Worm (Caenorhabditis elegans) whole organism, young adult: Measurements from ENCODE around the gene acdh-8.
A peak's percentile ranks its signal among the peaks of the same experiment; 100 is the strongest.

ENCODE experiments used
- B0019.2 ChIP-seq: fragments of 200-800 bp; sonication (Bioruptor generic); conservative IDR thresholded peaks from 2 replicates; pipeline ENCODE4 v1.3.6; 2022; ENCODE audit warnings: missing genetic modification reagents, missing genetic modification characterization, missing compliant biosample characterization
- C06A6.2 ChIP-seq: fragments of 200-800 bp; sonication (Bioruptor generic); conservative IDR thresholded peaks from 2 replicates; pipeline ENCODE4 v1.3.6; 2022; ENCODE audit warnings: missing genetic modification characterization, missing compliant biosample characterization
- F33H1.4 ChIP-seq: fragments of 200-800 bp; sonication (Bioruptor generic); IDR thresholded peaks from 2 replicates; pipeline ENCODE4 v1.3.6; 2022; ENCODE audit warnings: missing genetic modification reagents, missing genetic modification characterization, missing compliant biosample characterization
- F49E8.2 ChIP-seq: sonication (generic microtip); optimal IDR thresholded peaks from 3 replicates; lab custom pipeline; 2017; ENCODE audit warnings: missing genetic modification characterization, mild to moderate bottlenecking, missing compliant biosample characterization, antibody characterized with exemption, moderate library complexity; ENCODE audit not compliant: insufficient read depth
- T07F8.4 ChIP-seq: sonication (generic microtip); optimal IDR thresholded peaks from 2 replicates; lab custom pipeline; 2016; ENCODE audit warnings: mild to moderate bottlenecking, missing genetic modification characterization, moderate library complexity, missing compliant biosample characterization
- T26A5.8 ChIP-seq: sonication (generic microtip); optimal IDR thresholded peaks from 2 replicates; lab custom pipeline; 2016; ENCODE audit warnings: missing genetic modification characterization, missing compliant biosample characterization
- Y53F4B.3 ChIP-seq: fragments of 200-800 bp; sonication (Bioruptor generic); IDR thresholded peaks from 2 replicates; pipeline ENCODE4 v1.3.6; 2022; ENCODE audit warnings: missing genetic modification reagents, missing genetic modification characterization, missing compliant biosample characterization
- Y56A3A.18 ChIP-seq: fragments of 200-800 bp; sonication (Bioruptor generic); IDR thresholded peaks from 2 replicates; pipeline ENCODE4 v1.3.6; 2022; ENCODE audit warnings: missing genetic modification reagents, missing genetic modification characterization, missing compliant biosample characterization
- Y79H2A.3 ChIP-seq: fragments of 200-800 bp; sonication (Bioruptor generic); conservative IDR thresholded peaks from 2 replicates; pipeline ENCODE4 v1.3.6; 2022; ENCODE audit warnings: missing genetic modification reagents, missing genetic modification characterization, missing compliant biosample characterization
- ZK185.1 ChIP-seq: sonication (generic microtip); optimal IDR thresholded peaks from 2 replicates; lab custom pipeline; 2016; ENCODE audit warnings: mild to moderate bottlenecking, missing genetic modification characterization, missing compliant biosample characterization; ENCODE audit not compliant: poor library complexity, severe bottlenecking
- akir-1 ChIP-seq: fragments of 200-800 bp; sonication (Bioruptor generic); optimal IDR thresholded peaks from 2 replicates; lab custom pipeline; 2018; ENCODE audit warnings: mild to moderate bottlenecking, missing genetic modification characterization, moderate library complexity, missing compliant biosample characterization
- aptf-3 ChIP-seq: fragments of 200-800 bp; sonication (Bioruptor generic); IDR thresholded peaks from 2 replicates; pipeline ENCODE4 v1.3.6; 2022; ENCODE audit warnings: missing genetic modification characterization, missing compliant biosample characterization
- attf-6 ChIP-seq: fragments of 200-800 bp; sonication (Bioruptor generic); IDR thresholded peaks from 2 replicates; pipeline ENCODE4 v1.3.6; 2022; ENCODE audit warnings: missing genetic modification reagents, missing genetic modification characterization, missing compliant biosample characterization
- bed-1 ChIP-seq: fragments of 200-800 bp; sonication (Bioruptor generic); IDR thresholded peaks from 2 replicates; pipeline ENCODE4 v1.3.6; 2022; ENCODE audit warnings: missing genetic modification reagents, missing genetic modification characterization, missing compliant biosample characterization
- ceh-58 ChIP-seq: fragments of 200-800 bp; sonication (Bioruptor generic); IDR thresholded peaks from 2 replicates; pipeline ENCODE4 v1.3.6; 2022; ENCODE audit warnings: missing genetic modification characterization, missing compliant biosample characterization
- dox-1 ChIP-seq: fragments of 200-800 bp; sonication (Bioruptor generic); IDR thresholded peaks from 2 replicates; pipeline ENCODE4 v1.3.6; 2022; ENCODE audit warnings: missing genetic modification reagents, missing genetic modification characterization, missing compliant biosample characterization
- ets-4 ChIP-seq: fragments of 200-800 bp; sonication (Bioruptor generic); optimal IDR thresholded peaks from 2 replicates; lab custom pipeline; 2018; ENCODE audit warnings: mild to moderate bottlenecking, missing genetic modification characterization, missing compliant biosample characterization
- hlh-26 ChIP-seq: fragments of 200-800 bp; sonication (Bioruptor generic); conservative IDR thresholded peaks from 2 replicates; pipeline ENCODE4 v1.3.6; 2022; ENCODE audit warnings: missing genetic modification reagents, missing genetic modification characterization, missing compliant biosample characterization
- hmg-1.2 ChIP-seq: fragments of 200-800 bp; sonication (Bioruptor generic); IDR thresholded peaks from 2 replicates; pipeline ENCODE4 v1.3.6; 2022; ENCODE audit warnings: missing genetic modification reagents, missing genetic modification characterization, missing compliant biosample characterization
- hsf-1 ChIP-seq: fragments of 200-800 bp; sonication (Bioruptor generic); IDR thresholded peaks from 2 replicates; pipeline ENCODE4 v1.3.6; 2022; ENCODE audit warnings: missing genetic modification reagents, missing genetic modification characterization, missing compliant biosample characterization
- lag-1 ChIP-seq: fragments of 200-800 bp; sonication (Bioruptor generic); IDR thresholded peaks from 2 replicates; pipeline ENCODE4 v1.3.6; 2022; ENCODE audit warnings: missing genetic modification reagents, missing genetic modification characterization, missing compliant biosample characterization
- lir-1 ChIP-seq: fragments of 200-800 bp; sonication (Bioruptor generic); conservative IDR thresholded peaks from 2 replicates; pipeline ENCODE4 v1.3.6; 2022; ENCODE audit warnings: missing genetic modification reagents, missing genetic modification characterization, missing compliant biosample characterization
- lsy-27 ChIP-seq: sonication (generic microtip); optimal IDR thresholded peaks from 2 replicates; lab custom pipeline; 2017; ENCODE audit warnings: missing genetic modification characterization, mild to moderate bottlenecking, missing compliant biosample characterization, antibody characterized with exemption, missing genotype, borderline replicate concordance; ENCODE audit not compliant: insufficient read depth
- mel-28 ChIP-seq: sonication (generic microtip); optimal IDR thresholded peaks from 2 replicates; lab custom pipeline; 2016; ENCODE audit warnings: borderline replicate concordance, mild to moderate bottlenecking, missing genetic modification characterization, missing compliant biosample characterization
- nhr-179 ChIP-seq: sonication (generic microtip); optimal IDR thresholded peaks from 2 replicates; lab custom pipeline; 2016; ENCODE audit warnings: mild to moderate bottlenecking, missing genetic modification characterization, missing compliant biosample characterization
- nhr-80 ChIP-seq: sonication (generic microtip); optimal IDR thresholded peaks from 2 replicates; lab custom pipeline; 2016; ENCODE audit warnings: missing genetic modification characterization, missing compliant biosample characterization
- pha-4 ChIP-seq: fragments of 150-350 bp; sonication (generic microtip); optimal IDR thresholded peaks from 2 replicates; lab custom pipeline; 2014; ENCODE audit warnings: missing biosample characterization, missing genetic modification reagents, missing genetic modification characterization
- rcor-1 ChIP-seq: fragments of 200-800 bp; sonication (Bioruptor generic); IDR thresholded peaks from 2 replicates; pipeline ENCODE4 v1.3.6; 2022; ENCODE audit warnings: missing genetic modification reagents, missing genetic modification characterization, missing compliant biosample characterization
- snpc-1.1 ChIP-seq: sonication (generic microtip); optimal IDR thresholded peaks from 2 replicates; lab custom pipeline; 2017; ENCODE audit warnings: missing genetic modification characterization, mild to moderate bottlenecking, missing compliant biosample characterization, antibody characterized with exemption, moderate library complexity, missing genotype, missing genetic modification reagents; ENCODE audit not compliant: insufficient read depth
- snpc-3.4 ChIP-seq: sonication (generic microtip); optimal IDR thresholded peaks from 2 replicates; lab custom pipeline; 2017; ENCODE audit warnings: missing genetic modification characterization, mild to moderate bottlenecking, missing compliant biosample characterization, antibody characterized with exemption, moderate library complexity, missing genotype, missing genetic modification reagents
- somi-1 ChIP-seq: fragments of 200-800 bp; sonication (Bioruptor generic); optimal IDR thresholded peaks from 2 replicates; lab custom pipeline; 2018; ENCODE audit warnings: mild to moderate bottlenecking, missing genetic modification characterization, missing compliant biosample characterization
- tbx-9 ChIP-seq: sonication (generic microtip); optimal IDR thresholded peaks from 2 replicates; lab custom pipeline; 2016; ENCODE audit warnings: borderline replicate concordance, missing genetic modification characterization, inconsistent platforms, missing compliant biosample characterization
- tlf-1 ChIP-seq: fragments of 200-800 bp; sonication (Bioruptor generic); optimal IDR thresholded peaks from 2 replicates; lab custom pipeline; 2018; ENCODE audit warnings: mild to moderate bottlenecking, missing genetic modification characterization, missing compliant biosample characterization
- ztf-18 ChIP-seq: sonication (generic microtip); optimal IDR thresholded peaks from 2 replicates; lab custom pipeline; 2016; ENCODE audit warnings: missing genotype, mild to moderate bottlenecking, missing genetic modification characterization, missing compliant biosample characterization
- ztf-22 ChIP-seq: fragments of 200-800 bp; sonication (Bioruptor generic); optimal IDR thresholded peaks from 2 replicates; lab custom pipeline; 2018; ENCODE audit warnings: mild to moderate bottlenecking, missing genetic modification characterization, moderate library complexity, missing compliant biosample characterization
- ztf-25 ChIP-seq: fragments of 200-800 bp; sonication (Bioruptor generic); IDR thresholded peaks from 2 replicates; pipeline ENCODE4 v1.3.6; 2022; ENCODE audit warnings: missing genetic modification reagents, missing genetic modification characterization, missing compliant biosample characterization
- ztf-26 ChIP-seq: sonication (generic microtip); optimal IDR thresholded peaks from 2 replicates; lab custom pipeline; 2017; ENCODE audit warnings: missing genetic modification characterization, missing compliant biosample characterization

The acdh-8 gene

DNA sequence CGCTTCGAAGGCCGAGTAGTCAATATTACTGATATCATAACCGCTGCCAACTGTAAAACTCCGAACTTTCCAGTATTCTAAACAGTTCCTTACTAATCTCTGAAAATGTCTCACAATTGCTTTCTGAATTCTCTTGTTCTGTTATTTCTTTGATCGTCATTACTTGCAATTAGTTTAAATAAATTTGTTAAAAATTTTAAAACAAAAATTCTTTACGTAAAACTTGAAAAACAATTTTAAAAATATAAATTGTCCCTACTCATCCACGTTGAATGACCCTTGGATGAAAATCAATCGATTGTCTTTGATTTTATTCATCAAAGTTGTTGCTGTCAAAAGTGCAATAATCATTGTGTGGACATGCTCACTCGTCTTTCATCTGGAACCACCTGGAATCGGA is at the start of gene acdh-8:
acdh-8 (plus strand) TSS at position 301 of the 400 bp plus-strand sequence.
- TF ChIP-seq T07F8.4 (tag; lab: Kevin White, UChicago) (no peak), C06A6.2 (GFP tag; lab: Robert Waterston, UW) (no peak), Y56A3A.18 (GFP tag; lab: Robert Waterston, UW) (no peak), lir-1 (GFP tag; lab: Robert Waterston, UW) (no peak), bed-1 (no peak), nhr-179 (tag; lab: Kevin White, UChicago) (no peak), dox-1 (no peak), pha-4 (tag; lab: Kevin White, UChicago) (no peak), nhr-80 (no peak)

DNA sequence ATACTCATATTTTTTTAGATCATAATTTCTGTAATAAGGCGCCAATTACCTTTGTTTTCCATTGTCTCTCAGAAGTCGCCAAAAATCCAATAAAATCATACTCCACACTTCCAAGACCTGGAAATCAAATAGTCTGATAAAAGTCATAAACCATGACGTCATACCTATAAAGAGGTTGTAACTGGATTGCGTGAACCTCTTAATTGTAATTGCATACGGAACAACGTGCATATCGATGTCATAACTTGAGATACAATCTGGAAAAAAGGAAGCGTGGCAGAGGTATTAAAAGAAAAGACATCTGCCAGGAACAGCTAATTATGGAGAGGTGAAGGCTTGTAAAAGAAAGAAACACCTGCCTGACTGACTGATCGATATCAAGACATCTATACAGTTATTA is 49.2 kb upstream of the acdh-8 start, which contains the start of gene F10C1.9:
F10C1.9 (minus strand) TSS at position 197 of the 400 bp plus-strand sequence.
- TF ChIP-seq pha-4 (tag; lab: Kevin White, UChicago) (no peak), T26A5.8 (tag; lab: Kevin White, UChicago) (no peak), snpc-1.1 (tag; lab: Kevin White, UChicago) (no peak), hlh-26 (no peak), mel-28 (tag; lab: Kevin White, UChicago) (no peak)

DNA sequence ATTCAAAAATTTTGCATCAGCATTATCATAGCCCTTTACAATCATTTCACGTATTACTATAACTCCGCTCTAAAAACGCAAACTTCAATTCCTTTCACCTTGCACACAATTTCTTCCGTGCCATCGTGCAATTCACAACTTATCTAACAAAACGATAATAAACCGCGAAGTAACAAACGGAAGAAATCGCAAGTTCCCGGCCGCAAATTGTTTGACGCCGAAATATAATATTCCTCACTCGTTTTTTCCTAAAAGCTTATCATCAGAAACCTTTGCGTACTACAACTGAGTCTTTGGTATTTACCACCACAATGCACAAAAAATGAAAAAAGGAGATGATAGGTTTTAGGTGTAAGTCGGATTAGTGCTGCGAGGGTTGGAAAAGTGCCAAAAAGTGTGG is 47.0 kb upstream of the acdh-8 start:
- TF ChIP-seq nhr-80 (peak; percentile 47), rcor-1 (GFP tag; lab: Robert Waterston, UW) (no peak), ztf-26 (tag; lab: Kevin White, UChicago) (no peak)

DNA sequence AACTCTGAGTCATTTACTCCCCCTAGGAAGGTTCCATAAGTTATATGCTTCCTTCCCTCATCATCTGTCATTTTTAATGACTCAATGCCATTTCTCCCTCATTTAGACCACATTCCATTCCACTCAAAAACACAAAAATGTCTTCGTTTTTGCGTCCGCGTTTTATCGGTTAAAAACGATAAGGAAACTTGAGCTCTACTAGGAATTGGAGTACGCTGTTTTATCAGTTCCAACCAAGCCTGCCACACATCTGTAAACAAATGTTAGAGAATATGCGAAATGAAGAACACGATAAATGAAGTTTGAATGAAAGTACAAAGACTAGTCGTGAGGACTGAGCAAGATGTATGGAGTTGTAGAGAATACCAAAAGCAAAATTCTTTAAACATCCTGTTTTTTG is 45.9 kb upstream of the acdh-8 start:
- TF ChIP-seq F33H1.4 (no peak), F49E8.2 (tag; lab: Kevin White, UChicago) (no peak), dox-1 (0 out of 2 replicates have a peak, but pooled peaks have one; percentile 26), ztf-26 (tag; lab: Kevin White, UChicago) (no peak), ceh-58 (GFP tag; lab: Robert Waterston, UW) (no peak), nhr-80 (peak; percentile 89), Y79H2A.3 (GFP tag; lab: Robert Waterston, UW) (no peak), ets-4 (peak; percentile 31), B0019.2 (GFP tag; lab: Robert Waterston, UW) (no peak)

DNA sequence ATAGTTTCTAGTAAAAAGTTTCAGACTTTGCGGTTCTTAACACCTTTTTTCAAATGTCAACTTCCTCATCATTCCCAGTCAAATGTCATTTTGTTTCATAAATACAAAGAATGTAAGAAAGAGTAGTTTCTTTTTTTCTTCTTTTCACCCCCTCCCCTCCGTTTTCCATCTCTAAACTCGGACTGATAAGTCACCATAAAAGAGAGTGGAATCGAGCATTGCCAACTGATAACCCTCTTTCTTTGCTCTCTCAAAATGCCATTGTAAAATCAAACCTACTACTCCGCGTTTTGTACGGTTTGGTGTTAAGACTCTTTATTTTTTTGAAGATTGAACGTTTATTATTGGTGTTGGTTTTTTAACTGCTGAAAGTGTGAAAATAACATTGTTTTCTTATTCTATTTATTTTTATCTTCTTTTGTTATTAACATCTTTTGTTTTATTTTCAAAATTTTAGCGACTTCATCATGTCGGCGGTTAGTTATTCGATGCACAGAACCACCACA is 44.5 kb upstream of the acdh-8 start, which contains the start of gene ifb-2:
ifb-2 (plus strand) TSS at position 456 of the 506 bp plus-strand sequence.
- peak; percentile 92 for TF ChIP-seq nhr-80
- TF ChIP-seq ztf-25 (GFP tag; lab: Robert Waterston, UW): no peak
- TF ChIP-seq dox-1: 0 out of 2 replicates have a peak, but pooled peaks have one; percentile 15

DNA sequence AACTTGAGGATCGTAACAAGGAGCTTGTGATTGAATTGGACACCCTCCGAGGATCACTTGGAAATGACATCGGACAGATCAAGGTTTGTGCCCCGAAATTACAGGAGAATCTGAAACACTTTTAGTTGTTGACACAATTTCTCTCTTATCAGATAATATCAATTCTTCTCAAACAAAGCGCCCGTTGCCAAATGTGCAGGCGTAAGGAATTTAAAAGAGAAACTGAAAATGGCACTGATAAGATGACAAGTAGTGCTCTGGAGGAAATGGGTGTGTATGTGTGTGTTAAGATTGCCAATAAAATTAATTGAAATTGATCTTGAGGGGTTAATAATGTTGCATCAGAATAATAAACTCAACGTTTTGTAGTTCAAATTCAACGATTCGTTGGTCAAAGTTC is 42.9 kb upstream of the acdh-8 start:
- TF ChIP-seq pha-4 (tag; lab: Kevin White, UChicago) (no peak), ZK185.1 (tag; lab: Kevin White, UChicago) (peak; percentile 29), ztf-18 (tag; lab: Kevin White, UChicago) (no peak), hmg-1.2 (GFP tag; lab: Robert Waterston, UW) (no peak), snpc-3.4 (tag; lab: Kevin White, UChicago) (no peak), hsf-1 (GFP tag; lab: Robert Waterston, UW) (0 out of 2 replicates have a peak, but pooled peaks have one; percentile 37), nhr-80 (peak; percentile 96), tbx-9 (no peak), lsy-27 (no peak), B0019.2 (GFP tag; lab: Robert Waterston, UW) (no peak), lag-1 (GFP tag; lab: Robert Waterston, UW) (no peak), aptf-3 (GFP tag; lab: Robert Waterston, UW) (no peak), attf-6 (no peak), F33H1.4 (no peak), hlh-26 (no peak), ztf-22 (GFP tag; lab: Kevin White, UChicago) (no peak), somi-1 (no peak), dox-1 (peak; percentile 63), Y53F4B.3 (GFP tag; lab: Robert Waterston, UW) (no peak), akir-1 (GFP tag; lab: Kevin White, UChicago) (no peak), tlf-1 (GFP tag; lab: Kevin White, UChicago) (no peak), ztf-25 (GFP tag; lab: Robert Waterston, UW) (no peak)
